Worm (Caenorhabditis elegans): Measurements from ENCODE around the gene F56C4.1.

DNA sequence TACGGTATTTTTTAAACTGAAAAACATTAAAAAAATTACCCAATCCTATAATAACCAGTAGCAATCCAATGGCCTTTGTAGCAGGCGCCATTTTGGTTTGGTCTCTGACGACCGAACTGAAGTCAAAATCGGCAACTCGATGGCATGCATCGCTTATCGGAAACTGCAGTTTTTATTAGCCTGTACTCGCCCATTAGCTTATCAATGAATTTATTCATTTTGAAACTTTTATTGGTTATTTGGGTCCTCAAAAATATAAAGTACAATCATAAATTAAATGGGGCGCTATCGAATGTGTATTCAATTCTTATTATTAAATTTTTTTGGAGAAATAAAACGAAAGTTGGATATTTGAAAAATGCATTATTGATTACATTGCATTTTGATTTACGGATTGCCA is 8.0 kb upstream of the F56C4.1 start, which contains the start of gene R09H10.5:
- TF ChIP-seq nhr-11 (tag; optimal IDR thresholded peaks at IDR 0.05), result no peak
- no peak for TF ChIP-seq unc-130 (tag; optimal IDR thresholded peaks at IDR 0.05)
- TF ChIP-seq ama-1 (optimal IDR thresholded peaks at IDR 0.05), result no peak
- no peak for TF ChIP-seq lsy-2 (tag; optimal IDR thresholded peaks at IDR 0.05)
- no peak for TF ChIP-seq dsc-1 (tag; optimal IDR thresholded peaks at IDR 0.05)
- TF ChIP-seq fos-1 (tag; optimal IDR thresholded peaks at IDR 0.05), result no peak
- no peak for TF ChIP-seq grh-1 (GFP tag; IDR thresholded peaks at IDR 0.05)
- no peak for TF ChIP-seq nhr-47 (tag; optimal IDR thresholded peaks at IDR 0.05)

Data from whole organism, L1 larva.